Fruit fly (Drosophila melanogaster) whole organism, embryonic: ENCODE measurements around the gene CG6923.

ENCODE experiments used
- CG10543 ChIP-seq: fragments of 200-800 bp; sonication (Bioruptor generic); optimal IDR thresholded peaks from 3 replicates; lab custom pipeline; 2017; ENCODE audit warnings: missing biosample characterization, mild to moderate bottlenecking, missing genetic modification characterization, moderate library complexity
- CG17612 ChIP-seq: fragments of 200-800 bp; sonication (Bioruptor generic); IDR thresholded peaks from 2 replicates; pipeline ENCODE4 v1.3.6; 2022; ENCODE audit warnings: missing biosample characterization, missing genetic modification characterization
- MBD-R2 ChIP-seq: fragments of 200-800 bp; sonication (Bioruptor generic); IDR thresholded peaks from 2 replicates; pipeline ENCODE4 v1.3.6; 2022; ENCODE audit warnings: missing biosample characterization, missing genetic modification characterization
- Optix ChIP-seq: fragments of 200-800 bp; sonication (Bioruptor generic); IDR thresholded peaks from 3 replicates; pipeline ENCODE4 v1.3.6; 2022; ENCODE audit warnings: missing biosample characterization, missing genetic modification characterization
- gt ChIP-seq: fragments of 200-800 bp; sonication (Bioruptor generic); IDR thresholded peaks from 2 replicates; pipeline ENCODE4 v1.3.6; 2022; ENCODE audit warnings: missing biosample characterization, missing genetic modification characterization
- onecut ChIP-seq: fragments of 200-800 bp; sonication (Bioruptor generic); IDR thresholded peaks from 2 replicates; pipeline ENCODE4 v1.3.6; 2022; ENCODE audit warnings: missing biosample characterization, missing genetic modification characterization
- tin ChIP-seq: fragments of 200-800 bp; sonication (Bioruptor generic); optimal IDR thresholded peaks from 3 replicates; lab custom pipeline; 2016; ENCODE audit warnings: missing biosample characterization, missing genetic modification characterization
- trh ChIP-seq: fragments of 200-800 bp; sonication (Bioruptor generic); optimal IDR thresholded peaks from 2 replicates; lab custom pipeline; 2016; ENCODE audit warnings: missing biosample characterization, missing genetic modification characterization
- zfh1 ChIP-seq: fragments of 200-800 bp; sonication (Bioruptor generic); IDR thresholded peaks from 3 replicates; pipeline ENCODE4 v1.3.6; 2022; ENCODE audit warnings: missing biosample characterization, missing genetic modification characterization

dm6 chr3R:11758160-11758506 lies 8.3 kb upstream of the CG6923 start:
- TF ChIP-seq trh (GFP tag; lab: Kevin White, UChicago): no peak
- TF ChIP-seq gt (GFP tag; lab: Robert Waterston, UW): no peak
- TF ChIP-seq onecut (GFP tag; lab: Robert Waterston, UW): no peak
- no peak for TF ChIP-seq Optix (GFP tag; lab: Robert Waterston, UW)
- no peak for TF ChIP-seq CG10543 (GFP tag; lab: Kevin White, UChicago)
- no peak for TF ChIP-seq zfh1 (GFP tag; lab: Robert Waterston, UW)
- no peak for TF ChIP-seq MBD-R2
- no peak for TF ChIP-seq CG17612 (GFP tag; lab: Robert Waterston, UW)
- no peak for TF ChIP-seq tin (GFP tag; lab: Kevin White, UChicago)
